Worm (Caenorhabditis elegans) whole organism, L1 larva: ENCODE data around the gene clec-88.
A peak's percentile ranks its signal among the peaks of the same experiment; 100 is the strongest.

Source experiments
- C04F5.9 ChIP-seq: sonication (generic microtip); optimal IDR thresholded peaks from 2 replicates; lab custom pipeline; 2016; ENCODE audit warnings: missing genetic modification characterization, missing compliant biosample characterization
- C16A3.4 ChIP-seq: fragments of 150-350 bp; optimal IDR thresholded peaks from 2 replicates; lab custom pipeline; 2014; ENCODE audit warnings: missing biosample characterization, missing genetic modification characterization
- C34B4.2 ChIP-seq: sonication (generic microtip); optimal IDR thresholded peaks from 2 replicates; lab custom pipeline; 2017; ENCODE audit warnings: mild to moderate bottlenecking, missing genetic modification characterization, missing compliant biosample characterization
- ama-1 ChIP-seq: fragments of 150-350 bp; optimal IDR thresholded peaks from 2 replicates; lab custom pipeline; 2014
- blmp-1 ChIP-seq: fragments of 150-350 bp; optimal IDR thresholded peaks from 2 replicates; lab custom pipeline; 2014; ENCODE audit warnings: missing biosample characterization, missing genetic modification characterization
- ceh-90 ChIP-seq: sonication (generic microtip); optimal IDR thresholded peaks from 2 replicates; lab custom pipeline; 2016; ENCODE audit warnings: missing genetic modification characterization, missing compliant biosample characterization
- ces-1 ChIP-seq: fragments of 150-350 bp; optimal IDR thresholded peaks from 2 replicates; lab custom pipeline; 2014; ENCODE audit warnings: missing biosample characterization, missing genetic modification reagents, missing genetic modification characterization
- dpl-1 ChIP-seq, 3 experiments: fragments of 150-350 bp in 2 of 3; sonication (generic microtip) in 1 of 3; optimal IDR thresholded peaks; 2 replicates each; lab custom pipeline; 2014 to 2017; ENCODE audit warnings: missing biosample characterization in 3 of 3, missing genetic modification characterization in 3 of 3, missing genetic modification reagents in 3 of 3
- efl-1 ChIP-seq, 4 experiments: fragments of 150-350 bp; optimal IDR thresholded peaks in 3 of 4; peaks in 1 of 4; 1 replicate in 1 of 4; 2 replicates in 3 of 4; lab custom pipeline; 2014; ENCODE audit warnings: missing biosample characterization in 2 of 4, missing genetic modification characterization in 2 of 4, missing genetic modification reagents in 2 of 4
- efl-3 ChIP-seq: fragments of 200-800 bp; sonication (Bioruptor generic); optimal IDR thresholded peaks from 2 replicates; lab custom pipeline; 2018; ENCODE audit warnings: mild to moderate bottlenecking, missing genetic modification characterization, missing compliant biosample characterization
- egl-13 ChIP-seq: sonication (generic microtip); optimal IDR thresholded peaks from 2 replicates; lab custom pipeline; 2016; ENCODE audit warnings: missing genotype, missing genetic modification reagents, missing genetic modification characterization, missing compliant biosample characterization
- elt-3 ChIP-seq, 6 experiments: fragments of 150-350 bp in 1 of 6; sonication (generic microtip); optimal IDR thresholded peaks; 2 replicates each; lab custom pipeline; 2017 to 2018; ENCODE audit warnings: missing biosample characterization in 6 of 6, missing genetic modification characterization in 6 of 6, inconsistent platforms in 1 of 6
- fos-1 ChIP-seq: fragments of 150-350 bp; optimal IDR thresholded peaks from 2 replicates; lab custom pipeline; 2014; ENCODE audit warnings: missing biosample characterization, missing genetic modification characterization
- hlh-17 ChIP-seq: fragments of 200-800 bp; sonication (Bioruptor generic); optimal IDR thresholded peaks from 2 replicates; lab custom pipeline; 2018; ENCODE audit warnings: missing genetic modification characterization, mild to moderate bottlenecking, missing compliant biosample characterization, moderate library complexity, borderline replicate concordance
- jun-1 ChIP-seq: fragments of 150-350 bp; optimal IDR thresholded peaks from 2 replicates; lab custom pipeline; 2014; ENCODE audit warnings: missing biosample characterization, missing genetic modification reagents, missing genetic modification characterization
- lin-13 ChIP-seq: fragments of 150-350 bp; optimal IDR thresholded peaks from 2 replicates; lab custom pipeline; 2014; ENCODE audit warnings: missing biosample characterization, missing genetic modification reagents, missing genetic modification characterization
- lin-14 ChIP-seq: fragments of 200-800 bp; sonication (Bioruptor generic); optimal IDR thresholded peaks from 2 replicates; lab custom pipeline; 2018; ENCODE audit warnings: mild to moderate bottlenecking, missing genetic modification characterization, moderate library complexity, missing compliant biosample characterization
- lin-35 ChIP-seq, 2 experiments: fragments of 150-350 bp; optimal IDR thresholded peaks; 2 replicates each; lab custom pipeline; 2014; ENCODE audit warnings: missing biosample characterization in 2 of 2, missing genetic modification characterization in 2 of 2, missing genetic modification reagents in 2 of 2
- lin-39 ChIP-seq: fragments of 150-350 bp; optimal IDR thresholded peaks from 2 replicates; lab custom pipeline; 2014; ENCODE audit warnings: missing biosample characterization, missing genetic modification reagents, missing genetic modification characterization
- lsy-2 ChIP-seq, 2 experiments: fragments of 150-350 bp; optimal IDR thresholded peaks; 2 replicates each; lab custom pipeline; 2014; ENCODE audit warnings: missing biosample characterization in 2 of 2, missing genetic modification characterization in 2 of 2
- mdl-1 ChIP-seq, 2 experiments: fragments of 150-350 bp; optimal IDR thresholded peaks; 2 replicates each; lab custom pipeline; 2014 to 2017; ENCODE audit warnings: missing biosample characterization in 2 of 2, missing genetic modification characterization in 2 of 2, inconsistent platforms in 1 of 2
- nhr-12 ChIP-seq: sonication (generic microtip); optimal IDR thresholded peaks from 2 replicates; lab custom pipeline; 2017; ENCODE audit warnings: missing biosample characterization, missing genetic modification characterization
- nhr-19 ChIP-seq: fragments of 200-800 bp; sonication (Bioruptor generic); conservative IDR thresholded peaks from 2 replicates; pipeline ENCODE4 v1.3.6; 2022; ENCODE audit warnings: missing genetic modification characterization, missing compliant biosample characterization
- nhr-20 ChIP-seq: sonication (generic microtip); optimal IDR thresholded peaks from 2 replicates; lab custom pipeline; 2016; ENCODE audit warnings: mild to moderate bottlenecking, missing genetic modification characterization, missing compliant biosample characterization
- nhr-237 ChIP-seq: fragments of 150-350 bp; optimal IDR thresholded peaks from 2 replicates; lab custom pipeline; 2014; ENCODE audit warnings: missing biosample characterization, missing genetic modification characterization
- nhr-47 ChIP-seq: sonication (generic microtip); optimal IDR thresholded peaks from 2 replicates; lab custom pipeline; 2016; ENCODE audit warnings: mild to moderate bottlenecking, missing genetic modification characterization, moderate library complexity, missing compliant biosample characterization
- nhr-77 ChIP-seq: fragments of 150-350 bp; optimal IDR thresholded peaks from 2 replicates; lab custom pipeline; 2014; ENCODE audit warnings: missing biosample characterization, missing genetic modification characterization
- nhr-85 ChIP-seq: sonication (generic microtip); peaks from one replicate; lab custom pipeline; 2016; ENCODE audit warnings: missing genetic modification characterization, inconsistent platforms, missing compliant biosample characterization
- pag-3 ChIP-seq: sonication (generic microtip); optimal IDR thresholded peaks from 2 replicates; lab custom pipeline; 2017; ENCODE audit warnings: missing genetic modification characterization, mild to moderate bottlenecking, missing compliant biosample characterization, antibody characterized with exemption, borderline replicate concordance; ENCODE audit not compliant: insufficient read depth
- rnt-1 ChIP-seq: sonication (generic microtip); optimal IDR thresholded peaks from 2 replicates; lab custom pipeline; 2016; ENCODE audit warnings: mild to moderate bottlenecking, missing genetic modification characterization, moderate library complexity, missing compliant biosample characterization
- snu-23 ChIP-seq: sonication (generic microtip); optimal IDR thresholded peaks from 2 replicates; lab custom pipeline; 2016; ENCODE audit warnings: missing genetic modification characterization, missing compliant biosample characterization
- sox-4 ChIP-seq: sonication (generic microtip); optimal IDR thresholded peaks from 2 replicates; lab custom pipeline; 2016; ENCODE audit warnings: missing genetic modification characterization, missing compliant biosample characterization
- sptf-1 ChIP-seq: fragments of 150-350 bp; optimal IDR thresholded peaks from 2 replicates; lab custom pipeline; 2014; ENCODE audit warnings: missing biosample characterization, missing genetic modification characterization
- unc-130 ChIP-seq: fragments of 150-350 bp; optimal IDR thresholded peaks from 2 replicates; lab custom pipeline; 2017; ENCODE audit warnings: missing biosample characterization, missing genetic modification characterization, inconsistent platforms
- unc-30 ChIP-seq: sonication (generic microtip); optimal IDR thresholded peaks from 2 replicates; lab custom pipeline; 2017; ENCODE audit warnings: missing biosample characterization, missing genetic modification characterization
- xbp-1 ChIP-seq: sonication (generic microtip); optimal IDR thresholded peaks from 2 replicates; lab custom pipeline; 2016; ENCODE audit warnings: missing genetic modification characterization, missing compliant biosample characterization
- zip-4 ChIP-seq: fragments of 200-800 bp; sonication (Bioruptor generic); optimal IDR thresholded peaks from 2 replicates; lab custom pipeline; 2018; ENCODE audit warnings: mild to moderate bottlenecking, missing genetic modification characterization, moderate library complexity, missing compliant biosample characterization

clec-88 gene

ce11 chrII:6320655-6321388, 44.7 kb upstream of the clec-88 start, which contains the start of gene efr-3 (continued):
- TF ChIP-seq xbp-1 (tag; lab: Kevin White, UChicago), result peak; percentile 55
- TF ChIP-seq nhr-237 (tag; lab: Kevin White, UChicago), result no peak
- TF ChIP-seq nhr-85 (tag; lab: Kevin White, UChicago), result peak; percentile 51
- peak; percentile 55 for TF ChIP-seq snu-23 (GFP tag; lab: Kevin White, UChicago)
- no peak for TF ChIP-seq ceh-90 (tag; lab: Kevin White, UChicago)

ce11 chrII:6322081-6322480, 43.4 kb upstream of the clec-88 start:
- TF ChIP-seq fos-1 (tag; lab: Kevin White, UChicago), result no peak
- TF ChIP-seq elt-3 (tag; optimal IDR thresholded peaks at IDR 0.05; lab: Kevin White, UChicago), result no peak
- TF ChIP-seq lin-35 (GFP tag; optimal IDR thresholded peaks at IDR 0.05; lab: Kevin White, UChicago), result no peak
- no peak for TF ChIP-seq pag-3 (tag; lab: Kevin White, UChicago)
- no peak for TF ChIP-seq nhr-77 (tag; lab: Kevin White, UChicago)
- no peak for TF ChIP-seq ceh-90 (tag; lab: Kevin White, UChicago)
- no peak for TF ChIP-seq rnt-1 (tag; lab: Kevin White, UChicago)
- no peak for TF ChIP-seq efl-3 (GFP tag; lab: Kevin White, UChicago)
- TF ChIP-seq C16A3.4 (tag; lab: Kevin White, UChicago), result no peak
- TF ChIP-seq ama-1, result no peak
- TF ChIP-seq sptf-1 (tag; lab: Kevin White, UChicago), result no peak
- TF ChIP-seq unc-130 (tag; lab: Kevin White, UChicago), result no peak
- no peak for TF ChIP-seq lin-13 (GFP tag; lab: Kevin White, UChicago)
- no peak for TF ChIP-seq nhr-47 (tag; lab: Kevin White, UChicago)
- TF ChIP-seq ces-1 (GFP tag; lab: Kevin White, UChicago), result no peak
- TF ChIP-seq mdl-1 (tag; optimal IDR thresholded peaks at IDR 0.05; lab: Kevin White, UChicago), result no peak

ce11 chrII:6322979-6323378, 42.5 kb upstream of the clec-88 start, which contains the start of gene C32D5.4:
C32D5.4 (minus strand) TSS chrII:6323079.
- TF ChIP-seq nhr-20 (no peak), C34B4.2 (tag; lab: Kevin White, UChicago) (no peak), egl-13 (tag; lab: Kevin White, UChicago) (no peak), unc-30 (tag; lab: Kevin White, UChicago) (no peak), C04F5.9 (tag; lab: Kevin White, UChicago) (no peak), lsy-2 (tag; optimal IDR thresholded peaks at IDR 0.05; lab: Kevin White, UChicago) (no peak), nhr-12 (tag; lab: Kevin White, UChicago) (no peak)
- TF ChIP-seq, all 84 proteins: peak for 0

ce11 chrII:6324086-6324485, 41.4 kb upstream of the clec-88 start, which contains the start of gene sma-6:
sma-6 (plus strand) TSS chrII:6324484.
- no peak for TF ChIP-seq jun-1 (tag; lab: Kevin White, UChicago)
- TF ChIP-seq nhr-85 (tag; lab: Kevin White, UChicago), result no peak
- peak in 1 of 3 experiments; percentile 7 for TF ChIP-seq dpl-1 (GFP tag; optimal IDR thresholded peaks at IDR 0.05; lab: Kevin White, UChicago)
- TF ChIP-seq nhr-237 (tag; lab: Kevin White, UChicago), result no peak
- no peak for TF ChIP-seq zip-4 (GFP tag; lab: Kevin White, UChicago)
- no peak for TF ChIP-seq nhr-19 (GFP tag; lab: Robert Waterston, UW)
- peak; percentile 10 for TF ChIP-seq snu-23 (GFP tag; lab: Kevin White, UChicago)
- no peak for TF ChIP-seq sox-4 (tag; lab: Kevin White, UChicago)
- TF ChIP-seq hlh-17, result no peak
- TF ChIP-seq lin-39 (tag; lab: Kevin White, UChicago), result no peak
- TF ChIP-seq blmp-1 (tag; lab: Kevin White, UChicago), result peak; percentile 68
- peak in 1 of 2 experiments; percentile 23 for TF ChIP-seq lsy-2 (tag; optimal IDR thresholded peaks at IDR 0.05; lab: Kevin White, UChicago)
- TF ChIP-seq C34B4.2 (tag; lab: Kevin White, UChicago), result no peak
- peak in 1 of 6 experiments; percentile 63 for TF ChIP-seq elt-3 (tag; optimal IDR thresholded peaks at IDR 0.05; lab: Kevin White, UChicago)
- peak; percentile 46 for TF ChIP-seq lin-14
- TF ChIP-seq lin-35 (GFP tag; optimal IDR thresholded peaks at IDR 0.05; lab: Kevin White, UChicago), result peak in 1 of 2 experiments; percentile 37
- TF ChIP-seq efl-1 (optimal IDR thresholded peaks at IDR 0.05; lab: Kevin White, UChicago), result no peak
- peak in 1 of 2 experiments; percentile 94 for TF ChIP-seq efl-1 (GFP tag; optimal IDR thresholded peaks at IDR 0.05 in 1 of 2; lab: Kevin White, UChicago)
